Fruit fly (Drosophila melanogaster): Measurements from ENCODE around the gene Abd-B.

The Abd-B gene

dm6 chr3R:16918988-16919427, 53.0 kb downstream of the Abd-B start (continued):
- TF ChIP-seq insv (GFP tag; optimal IDR thresholded peaks at IDR 0.05) (peak; percentile 68 to 99), Antp (GFP tag; optimal IDR thresholded peaks at IDR 0.05) (peak; percentile 60), Hsf (GFP tag; optimal IDR thresholded peaks at IDR 0.05) (peak; percentile 65), B-H2 (GFP tag; optimal IDR thresholded peaks at IDR 0.05) (peak; percentile 49), sqz (GFP tag; optimal IDR thresholded peaks at IDR 0.05) (no peak), zen (tag; optimal IDR thresholded peaks at IDR 0.05) (peak; percentile 73), CG14441 (GFP tag; IDR thresholded peaks at IDR 0.05) (peak; percentile 58; the same call in 1 of the 2 replicates), dati (GFP tag; IDR thresholded peaks at IDR 0.05) (0 out of 2 replicates have a peak, but pooled peaks have one; percentile 45), ara (GFP tag; IDR thresholded peaks at IDR 0.05) (peak; percentile 58), Bteb2 (GFP tag; optimal IDR thresholded peaks at IDR 0.05) (no peak), CG34224 (GFP tag; IDR thresholded peaks at IDR 0.05; ENCODE audit: partially characterized antibody) (no peak), CG10543 (GFP tag; optimal IDR thresholded peaks at IDR 0.05) (no peak), Elba2 (GFP tag; optimal IDR thresholded peaks at IDR 0.05) (peak; percentile 97), CG13123 (GFP tag; optimal IDR thresholded peaks at IDR 0.05) (no peak), CG11560 (tag; IDR thresholded peaks at IDR 0.05) (no peak; the same call in 2 of the 3 replicates), Mrtf (GFP tag; IDR thresholded peaks at IDR 0.05) (no peak), Atf-2 (GFP tag; optimal IDR thresholded peaks at IDR 0.05) (peak; percentile 31), CG4820 (GFP tag; optimal IDR thresholded peaks at IDR 0.05) (peak; percentile 32), Camta (GFP tag; optimal IDR thresholded peaks at IDR 0.05) (peak; percentile 61), CG6272 (GFP tag; IDR thresholded peaks at IDR 0.05) (no peak), CG17186 (GFP tag; optimal IDR thresholded peaks at IDR 0.05) (no peak), NK7.1 (GFP tag; optimal IDR thresholded peaks at IDR 0.05) (peak; percentile 3), Opbp (GFP tag; IDR thresholded peaks at IDR 0.05; ENCODE audit: partially characterized antibody) (no peak; the same call in none of the 3 replicates), CG43689 (GFP tag; IDR thresholded peaks at IDR 0.05) (no peak), Lhr (GFP tag; optimal IDR thresholded peaks at IDR 0.05) (peak; percentile 60), CG9876 (GFP tag; optimal IDR thresholded peaks at IDR 0.05) (peak; percentile 2), Usf (GFP tag; optimal IDR thresholded peaks at IDR 0.05) (no peak), ind (GFP tag; optimal IDR thresholded peaks at IDR 0.05) (peak; percentile 52), dan (GFP tag; IDR thresholded peaks at IDR 0.05) (no peak), dysf (GFP tag; IDR thresholded peaks at IDR 0.05) (no peak; the same call in 2 of the 3 replicates), CG7839 (tag; optimal IDR thresholded peaks at IDR 0.05) (no peak), CG17568 (GFP tag; optimal IDR thresholded peaks at IDR 0.05) (no peak), CG11093 (GFP tag; IDR thresholded peaks at IDR 0.05) (0 out of 3 replicates have a peak, but pooled peaks have one; percentile 31), Ptx1 (GFP tag; IDR thresholded peaks at IDR 0.05) (peak; percentile 74), tap (tag; optimal IDR thresholded peaks at IDR 0.05) (no peak), lmd (GFP tag; IDR thresholded peaks at IDR 0.05) (no peak), Mes4 (GFP tag; optimal IDR thresholded peaks at IDR 0.05) (peak; percentile 4), en (GFP tag; optimal IDR thresholded peaks at IDR 0.05) (peak; percentile 1), CG12071 (GFP tag; optimal IDR thresholded peaks at IDR 0.05) (no peak), Dip3 (GFP tag; optimal IDR thresholded peaks at IDR 0.05) (no peak), CG16813 (GFP tag; IDR thresholded peaks at IDR 0.05; ENCODE audit: partially characterized antibody) (peak; percentile 45; the same call in 1 of the 3 replicates), slou (GFP tag; optimal IDR thresholded peaks at IDR 0.05) (no peak), Dip2 (GFP tag; IDR thresholded peaks at IDR 0.05) (peak; percentile 99), nau (GFP tag; optimal IDR thresholded peaks at IDR 0.05) (no peak), CG11398 (GFP tag; optimal IDR thresholded peaks at IDR 0.05) (peak; percentile 31), CG14860 (GFP tag; IDR thresholded peaks at IDR 0.05; ENCODE audit: partially characterized antibody) (no peak), CG1647 (GFP tag; optimal IDR thresholded peaks at IDR 0.05) (peak; percentile 3), Jarid2 (GFP tag; optimal IDR thresholded peaks at IDR 0.05) (no peak), shn (GFP tag; optimal IDR thresholded peaks at IDR 0.05) (peak; percentile 15), CG33557 (GFP tag; optimal IDR thresholded peaks at IDR 0.05) (peak; percentile 15), Pdp1 (GFP tag; optimal IDR thresholded peaks at IDR 0.05) (peak; percentile 8 to 68)

Data from whole organism, embryonic.